Fruit fly (Drosophila melanogaster): ENCODE data around the gene CG7530.

CG7530 gene

dm6 chr3R:14728713-14729685, 2.3 kb downstream of the CG7530 start (continued):
- TF ChIP-seq sv (GFP tag; optimal IDR thresholded peaks at IDR 0.05) (peak; percentile 19), Abd-B (GFP tag; optimal IDR thresholded peaks at IDR 0.05) (no peak), Rel (GFP tag; optimal IDR thresholded peaks at IDR 0.05) (no peak), Rel (tag; optimal IDR thresholded peaks at IDR 0.05) (peak; percentile 94), Sp1 (GFP tag; optimal IDR thresholded peaks at IDR 0.05) (peak; percentile 37), pan (optimal IDR thresholded peaks at IDR 0.05) (no peak), tai (GFP tag; optimal IDR thresholded peaks at IDR 0.05) (no peak)

dm6 chr3R:14724501-14724859, 6.8 kb downstream of the CG7530 start:
- TF ChIP-seq GATAd (GFP tag; optimal IDR thresholded peaks at IDR 0.05) (no peak), Dif (GFP tag; optimal IDR thresholded peaks at IDR 0.05; ENCODE audit: partially characterized antibody) (no peak), tai (GFP tag; optimal IDR thresholded peaks at IDR 0.05) (peak; percentile 27)

dm6 chr3R:14723671-14724500, 7.4 kb downstream of the CG7530 start, which contains the start of gene kibra:
Gene kibra, minus strand, starts transcription at chr3R:14724261.
- TF ChIP-seq Hnf4 (GFP tag; optimal IDR thresholded peaks at IDR 0.05) (peak; percentile 57), psq (GFP tag; optimal IDR thresholded peaks at IDR 0.05) (peak; percentile 57), OdsH (GFP tag; optimal IDR thresholded peaks at IDR 0.05) (peak; percentile 3), Hr83 (GFP tag; optimal IDR thresholded peaks at IDR 0.05; ENCODE audit: poor library complexity, severe bottlenecking) (peak; percentile 60), dsf (GFP tag; optimal IDR thresholded peaks at IDR 0.05; ENCODE audit: borderline replicate concordance) (no peak), fru (GFP tag; optimal IDR thresholded peaks at IDR 0.05) (peak; percentile 65), dl (GFP tag; optimal IDR thresholded peaks at IDR 0.05; ENCODE audit: insufficient read depth in 1 of 2, partially characterized antibody in 2 of 2) (peak; percentile 82 to 86), brk (GFP tag; optimal IDR thresholded peaks at IDR 0.05) (peak; percentile 37), Vsx2 (GFP tag; optimal IDR thresholded peaks at IDR 0.05; ENCODE audit: partially characterized antibody) (no peak), usp (GFP tag; optimal IDR thresholded peaks at IDR 0.05) (no peak), N (GFP tag; optimal IDR thresholded peaks at IDR 0.05) (peak; percentile 97), CG32264 (GFP tag; optimal IDR thresholded peaks at IDR 0.05) (no peak), Rel (GFP tag; optimal IDR thresholded peaks at IDR 0.05) (no peak), Rel (tag; optimal IDR thresholded peaks at IDR 0.05) (peak; percentile 97), ey (GFP tag; optimal IDR thresholded peaks at IDR 0.05) (peak; percentile 65), sage (GFP tag; optimal IDR thresholded peaks at IDR 0.05) (no peak), sv (GFP tag; optimal IDR thresholded peaks at IDR 0.05) (peak; percentile 47), Abd-B (GFP tag; optimal IDR thresholded peaks at IDR 0.05) (no peak), Dfd (GFP tag; optimal IDR thresholded peaks at IDR 0.05) (no peak), jim (GFP tag; optimal IDR thresholded peaks at IDR 0.05) (peak; percentile 74), woc (GFP tag; optimal IDR thresholded peaks at IDR 0.05) (peak; percentile 70), foxo (GFP tag; optimal IDR thresholded peaks at IDR 0.05) (peak in 1 of 2 experiments; percentile 72), CrebA (GFP tag; optimal IDR thresholded peaks at IDR 0.05; ENCODE audit: borderline replicate concordance) (no peak), GATAd (GFP tag; optimal IDR thresholded peaks at IDR 0.05) (no peak), rgr (GFP tag; optimal IDR thresholded peaks at IDR 0.05) (peak; percentile 51), HLH106 (tag; optimal IDR thresholded peaks at IDR 0.05) (peak; percentile 59), dmrt93B (GFP tag; optimal IDR thresholded peaks at IDR 0.05) (peak; percentile 46), Myc (optimal IDR thresholded peaks at IDR 0.05) (peak; percentile 52), Hr78 (GFP tag; optimal IDR thresholded peaks at IDR 0.05) (peak; percentile 84), lola (GFP tag; optimal IDR thresholded peaks at IDR 0.05) (no peak), Jra (GFP tag; optimal IDR thresholded peaks at IDR 0.05) (peak; percentile 57), tai (GFP tag; optimal IDR thresholded peaks at IDR 0.05) (peak; percentile 68), CG9705 (GFP tag; optimal IDR thresholded peaks at IDR 0.05) (peak; percentile 55), br (GFP tag; optimal IDR thresholded peaks at IDR 0.05) (peak; percentile 13), h (GFP tag; optimal IDR thresholded peaks at IDR 0.05) (peak; percentile 84), Sp1 (GFP tag; optimal IDR thresholded peaks at IDR 0.05) (peak; percentile 48), Dif (GFP tag; optimal IDR thresholded peaks at IDR 0.05; ENCODE audit: partially characterized antibody) (peak; percentile 88), pan (optimal IDR thresholded peaks at IDR 0.05) (no peak), Mio (GFP tag; optimal IDR thresholded peaks at IDR 0.05) (no peak)
